Fruit fly (Drosophila melanogaster) S2 (cell line): Measurements from ENCODE around the gene GramD1B.

Experiments
- CG8478 ChIP-seq: fragments of >200 bp; optimal IDR thresholded peaks from 2 replicates; lab custom pipeline; 2018
- CTCF ChIP-seq, 2 experiments: fragments of >200 bp; optimal IDR thresholded peaks; 2 replicates each; lab custom pipeline; 2018

dm6 chr2L:3397594-3398073 lies 24.5 kb upstream of the GramD1B start, which contains the start of gene CG34175:
- TF ChIP-seq CTCF (optimal IDR thresholded peaks at IDR 0.05; lab: Kevin White, UChicago) (no peak), CG8478 (no peak)
